Worm (Caenorhabditis elegans) whole organism, L4 larva: ENCODE measurements around the gene F22B7.3.

ENCODE experiments used
- F37D6.2 ChIP-seq: sonication (generic microtip); optimal IDR thresholded peaks from 2 replicates; lab custom pipeline; 2016; ENCODE audit warnings: mild to moderate bottlenecking, missing genetic modification characterization, missing compliant biosample characterization
- T20F7.1 ChIP-seq: fragments of 200-800 bp; sonication (Bioruptor generic); optimal IDR thresholded peaks from 2 replicates; lab custom pipeline; 2018; ENCODE audit warnings: mild to moderate bottlenecking, missing genetic modification characterization, missing compliant biosample characterization
- Y105C5A.15 ChIP-seq: fragments of 200-800 bp; sonication (Bioruptor generic); IDR thresholded peaks from 2 replicates; pipeline ENCODE4 v1.3.6; 2022; ENCODE audit warnings: missing genetic modification characterization, missing compliant biosample characterization
- Y48G9A.11 ChIP-seq: fragments of 200-800 bp; sonication (Bioruptor generic); IDR thresholded peaks from 2 replicates; pipeline ENCODE4 v1.3.6; 2022; ENCODE audit warnings: missing genetic modification reagents, missing genetic modification characterization, missing compliant biosample characterization
- Y75B8A.6 ChIP-seq: fragments of 200-800 bp; sonication (Bioruptor generic); IDR thresholded peaks from 2 replicates; pipeline ENCODE4 v1.3.6; 2022; ENCODE audit warnings: missing genetic modification reagents, missing genetic modification characterization, missing compliant biosample characterization
- ZK546.5 ChIP-seq, 2 experiments: sonication (generic microtip); optimal IDR thresholded peaks; 2 replicates each; lab custom pipeline; 2017; ENCODE audit warnings: missing biosample characterization in 2 of 2, missing genetic modification characterization in 2 of 2
- aly-2 ChIP-seq: sonication (generic microtip); optimal IDR thresholded peaks from 2 replicates; lab custom pipeline; 2018; ENCODE audit warnings: missing biosample characterization, missing genetic modification characterization
- attf-4 ChIP-seq: sonication (generic microtip); optimal IDR thresholded peaks from 3 replicates; lab custom pipeline; 2017; ENCODE audit warnings: missing biosample characterization, missing genetic modification characterization
- ceh-20 ChIP-seq: fragments of 200-800 bp; sonication (Bioruptor generic); IDR thresholded peaks from 2 replicates; pipeline ENCODE4 v1.3.6; 2022; ENCODE audit warnings: missing genetic modification reagents, missing genetic modification characterization, missing compliant biosample characterization
- ceh-28 ChIP-seq: fragments of 150-350 bp; optimal IDR thresholded peaks from 2 replicates; lab custom pipeline; 2014; ENCODE audit warnings: missing biosample characterization, missing genetic modification reagents, missing genetic modification characterization
- ceh-62 ChIP-seq: sonication (generic microtip); optimal IDR thresholded peaks from 2 replicates; lab custom pipeline; 2017; ENCODE audit warnings: missing biosample characterization, missing genetic modification characterization
- daf-12 ChIP-seq: fragments of 150-350 bp; optimal IDR thresholded peaks from 2 replicates; lab custom pipeline; 2014; ENCODE audit warnings: missing biosample characterization, missing genetic modification reagents, missing genetic modification characterization
- daf-16 ChIP-seq, 3 experiments: sonication (generic microtip); optimal IDR thresholded peaks; 2 replicates each; lab custom pipeline; 2016 to 2017; ENCODE audit warnings: missing genetic modification characterization in 3 of 3, missing genetic modification reagents in 3 of 3, mild to moderate bottlenecking in 2 of 3, missing compliant biosample characterization in 2 of 3, missing biosample characterization in 1 of 3, moderate library complexity in 1 of 3
- dmd-6 ChIP-seq: fragments of 200-800 bp; sonication (Bioruptor generic); IDR thresholded peaks from 2 replicates; pipeline ENCODE4 v1.3.6; 2022; ENCODE audit warnings: missing genetic modification reagents, missing genetic modification characterization, missing compliant biosample characterization
- dmd-9 ChIP-seq: fragments of 200-800 bp; sonication (Bioruptor generic); IDR thresholded peaks from 2 replicates; pipeline ENCODE4 v1.3.6; 2022; ENCODE audit warnings: missing genetic modification reagents, missing genetic modification characterization, missing compliant biosample characterization
- fkh-10 ChIP-seq: fragments of 150-350 bp; optimal IDR thresholded peaks from 2 replicates; lab custom pipeline; 2014; ENCODE audit warnings: missing biosample characterization, missing genetic modification reagents, missing genetic modification characterization
- hlh-11 ChIP-seq: fragments of 200-800 bp; sonication (Bioruptor generic); optimal IDR thresholded peaks from 2 replicates; lab custom pipeline; 2018; ENCODE audit warnings: mild to moderate bottlenecking, missing genetic modification characterization, missing compliant biosample characterization
- hlh-30 ChIP-seq: sonication (generic microtip); optimal IDR thresholded peaks from 2 replicates; lab custom pipeline; 2017; ENCODE audit warnings: antibody characterized with exemption, mild to moderate bottlenecking, missing genetic modification characterization, missing compliant biosample characterization; ENCODE audit not compliant: insufficient read depth
- hmg-1.1 ChIP-seq: fragments of 200-800 bp; sonication (Bioruptor generic); IDR thresholded peaks from 2 replicates; pipeline ENCODE4 v1.3.6; 2022; ENCODE audit warnings: missing genetic modification reagents, missing genetic modification characterization, missing compliant biosample characterization
- jun-1 ChIP-seq: fragments of 150-350 bp; optimal IDR thresholded peaks from 2 replicates; lab custom pipeline; 2014; ENCODE audit warnings: missing biosample characterization, missing genetic modification reagents, missing genetic modification characterization
- lim-7 ChIP-seq: fragments of 200-800 bp; sonication (Bioruptor generic); IDR thresholded peaks from 2 replicates; pipeline ENCODE4 v1.3.6; 2022; ENCODE audit warnings: missing genetic modification characterization, missing compliant biosample characterization
- lin-1 ChIP-seq: fragments of 200-800 bp; sonication (Bioruptor generic); IDR thresholded peaks from 2 replicates; pipeline ENCODE4 v1.3.6; 2022; ENCODE audit warnings: missing genetic modification reagents, missing genetic modification characterization, missing compliant biosample characterization
- lin-38 ChIP-seq: fragments of 200-800 bp; sonication (Bioruptor generic); IDR thresholded peaks from 2 replicates; pipeline ENCODE4 v1.3.6; 2022; ENCODE audit warnings: missing genetic modification reagents, missing genetic modification characterization, missing compliant biosample characterization
- lir-3 ChIP-seq: sonication (generic microtip); optimal IDR thresholded peaks from 2 replicates; lab custom pipeline; 2016; ENCODE audit warnings: mild to moderate bottlenecking, missing genetic modification characterization, missing compliant biosample characterization
- madf-5 ChIP-seq, 2 experiments: fragments of 200-800 bp; sonication (Bioruptor generic); IDR thresholded peaks; 2 replicates each; pipeline ENCODE4 v1.3.6; 2022; ENCODE audit warnings: missing compliant biosample characterization in 2 of 2, missing genetic modification characterization in 2 of 2
- nhr-10 ChIP-seq: fragments of 150-350 bp; optimal IDR thresholded peaks from 2 replicates; lab custom pipeline; 2014; ENCODE audit warnings: missing biosample characterization, missing genetic modification characterization
- nhr-25 ChIP-seq: sonication (generic microtip); optimal IDR thresholded peaks from 2 replicates; lab custom pipeline; 2017; ENCODE audit warnings: missing genetic modification characterization, mild to moderate bottlenecking, missing compliant biosample characterization, antibody characterized with exemption, moderate library complexity, borderline replicate concordance; ENCODE audit not compliant: insufficient read depth
- nhr-28 ChIP-seq: fragments of 150-350 bp; optimal IDR thresholded peaks from 2 replicates; lab custom pipeline; 2014; ENCODE audit warnings: missing biosample characterization, missing genetic modification characterization
- nhr-41 ChIP-seq: fragments of 200-800 bp; sonication (Bioruptor generic); IDR thresholded peaks from 2 replicates; pipeline ENCODE4 v1.3.6; 2022; ENCODE audit warnings: missing genetic modification reagents, missing genetic modification characterization, missing compliant biosample characterization
- nhr-42 ChIP-seq: fragments of 200-800 bp; sonication (Bioruptor generic); IDR thresholded peaks from 2 replicates; pipeline ENCODE4 v1.3.6; 2022; ENCODE audit warnings: missing genetic modification characterization, missing compliant biosample characterization
- nhr-48 ChIP-seq: sonication (generic microtip); optimal IDR thresholded peaks from 2 replicates; lab custom pipeline; 2016; ENCODE audit warnings: mild to moderate bottlenecking, missing genetic modification characterization, missing compliant biosample characterization
- nhr-77 ChIP-seq: fragments of 150-350 bp; optimal IDR thresholded peaks from 2 replicates; lab custom pipeline; 2014; ENCODE audit warnings: missing biosample characterization, missing genetic modification characterization
- pha-4 ChIP-seq, 2 experiments: fragments of 150-350 bp in 1 of 2; fragments of 200-800 bp in 1 of 2; sonication (Bioruptor generic) in 1 of 2; IDR thresholded peaks in 1 of 2; optimal IDR thresholded peaks in 1 of 2; 2 replicates each; pipeline versions ENCODE4 v1.3.6 to Lab custom; 2014 to 2022; ENCODE audit warnings: missing genetic modification characterization in 2 of 2, missing genetic modification reagents in 2 of 2, missing biosample characterization in 1 of 2, missing compliant biosample characterization in 1 of 2
- php-3 ChIP-seq: fragments of 200-800 bp; sonication (Bioruptor generic); IDR thresholded peaks from 2 replicates; pipeline ENCODE4 v1.3.6; 2022; ENCODE audit warnings: missing genetic modification reagents, missing genetic modification characterization, missing compliant biosample characterization
- pqm-1 ChIP-seq: sonication (generic microtip); optimal IDR thresholded peaks from 2 replicates; lab custom pipeline; 2017; ENCODE audit warnings: missing biosample characterization, missing genetic modification characterization
- rbr-2 ChIP-seq: sonication (generic microtip); optimal IDR thresholded peaks from 2 replicates; lab custom pipeline; 2016; ENCODE audit warnings: missing genotype, missing genetic modification characterization, missing compliant biosample characterization
- snpc-1.2 ChIP-seq: fragments of 200-800 bp; sonication (Bioruptor generic); IDR thresholded peaks from 2 replicates; pipeline ENCODE4 v1.3.6; 2022; ENCODE audit warnings: missing genetic modification reagents, missing genetic modification characterization, missing compliant biosample characterization
- tag-97 ChIP-seq: fragments of 200-800 bp; sonication (Bioruptor generic); IDR thresholded peaks from 2 replicates; pipeline ENCODE4 v1.3.6; 2022; ENCODE audit warnings: missing genetic modification characterization, missing compliant biosample characterization
- unc-39 ChIP-seq: sonication (generic microtip); optimal IDR thresholded peaks from 2 replicates; lab custom pipeline; 2017; ENCODE audit warnings: missing biosample characterization, missing genetic modification characterization
- unc-62 ChIP-seq, 3 experiments: fragments of 150-350 bp in 1 of 3; sonication (generic microtip); optimal IDR thresholded peaks in 2 of 3; peaks in 1 of 3; 1 replicate in 1 of 3; 2 replicates in 2 of 3; lab custom pipeline; 2014 to 2017; ENCODE audit warnings: missing biosample characterization in 3 of 3, missing genetic modification characterization in 3 of 3, missing genetic modification reagents in 3 of 3, missing genotype in 1 of 3
- vab-7 ChIP-seq: fragments of 200-800 bp; sonication (Bioruptor generic); IDR thresholded peaks from 2 replicates; pipeline ENCODE4 v1.3.6; 2022; ENCODE audit warnings: missing genetic modification reagents, missing genetic modification characterization, missing compliant biosample characterization
- zag-1 ChIP-seq: fragments of 150-350 bp; optimal IDR thresholded peaks from 2 replicates; lab custom pipeline; 2014; ENCODE audit warnings: missing biosample characterization, missing genetic modification characterization
- zfp-2 ChIP-seq: sonication (generic microtip); optimal IDR thresholded peaks from 2 replicates; lab custom pipeline; 2016; ENCODE audit warnings: mild to moderate bottlenecking, missing genetic modification characterization, missing compliant biosample characterization
- zfp-3 ChIP-seq: fragments of 200-800 bp; sonication (Bioruptor generic); conservative IDR thresholded peaks from 2 replicates; pipeline ENCODE4 v1.3.6; 2022; ENCODE audit warnings: missing genetic modification reagents, missing genetic modification characterization, missing compliant biosample characterization
- zip-11 ChIP-seq: fragments of 200-800 bp; sonication (Bioruptor generic); IDR thresholded peaks from 2 replicates; pipeline ENCODE4 v1.3.6; 2022; ENCODE audit warnings: missing genetic modification characterization, missing compliant biosample characterization
- zip-2 ChIP-seq: fragments of 150-350 bp; optimal IDR thresholded peaks from 2 replicates; lab custom pipeline; 2014; ENCODE audit warnings: missing biosample characterization, missing genetic modification characterization
- ztf-7 ChIP-seq: fragments of 150-350 bp; optimal IDR thresholded peaks from 2 replicates; lab custom pipeline; 2014; ENCODE audit warnings: missing biosample characterization, missing genetic modification characterization

F22B7.3 gene

DNA sequence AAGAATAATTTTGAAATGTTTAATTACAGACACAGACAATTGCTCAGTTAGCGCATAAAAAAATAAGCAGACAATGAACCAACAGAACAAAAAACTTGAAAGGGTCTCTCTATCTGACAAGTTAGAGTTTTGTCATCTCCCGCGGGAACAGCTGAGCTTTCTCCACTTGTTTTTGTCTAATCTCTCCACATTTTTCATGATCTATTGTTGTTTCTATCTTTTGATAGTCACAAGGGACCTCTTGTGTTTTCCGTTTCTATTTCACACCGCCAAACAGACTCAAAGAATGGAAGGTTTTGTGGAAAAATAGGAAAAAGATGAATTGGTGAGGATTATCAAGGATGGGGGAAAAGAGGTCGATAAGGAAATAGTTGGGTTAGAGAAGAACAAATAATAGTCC, 11.9 kb upstream of the F22B7.3 start (continued):
- 0 out of 2 replicates have a peak, but pooled peaks have one; percentile 10 for TF ChIP-seq hmg-1.1 (GFP tag; lab: Robert Waterston, UW)
- no peak for TF ChIP-seq hlh-11 (tag; lab: Kevin White, UChicago)
- TF ChIP-seq lin-38 (GFP tag; lab: Robert Waterston, UW) = no peak
- no peak for TF ChIP-seq jun-1 (tag; lab: Kevin White, UChicago)
- TF ChIP-seq ceh-62 = no peak
- TF ChIP-seq nhr-41 = no peak
- no peak for TF ChIP-seq F37D6.2 (tag; lab: Kevin White, UChicago)
- no peak for TF ChIP-seq pqm-1 (tag; lab: Kevin White, UChicago)
- TF ChIP-seq zfp-3 (GFP tag; lab: Robert Waterston, UW) = no peak
- no peak for TF ChIP-seq T20F7.1 (GFP tag; lab: Kevin White, UChicago)
- no peak for TF ChIP-seq Y48G9A.11 (GFP tag; lab: Robert Waterston, UW)
- no peak for TF ChIP-seq nhr-25 (tag; lab: Kevin White, UChicago)
- no peak for TF ChIP-seq nhr-42
- no peak for TF ChIP-seq nhr-28 (tag; lab: Kevin White, UChicago)
- no peak for TF ChIP-seq pha-4 (GFP tag; IDR thresholded peaks at IDR 0.05; lab: Robert Waterston, UW)
- TF ChIP-seq pha-4 (tag; optimal IDR thresholded peaks at IDR 0.05; lab: Kevin White, UChicago) = no peak
- no peak for TF ChIP-seq attf-4
- no peak for TF ChIP-seq lin-1
- no peak for TF ChIP-seq nhr-10 (tag; lab: Kevin White, UChicago)
- TF ChIP-seq daf-16 (GFP tag; optimal IDR thresholded peaks at IDR 0.05; lab: Kevin White, UChicago) = peak in 1 of 2 experiments; percentile 30
- no peak for TF ChIP-seq daf-16 (tag; optimal IDR thresholded peaks at IDR 0.05; lab: Kevin White, UChicago)
- peak; percentile 32 for TF ChIP-seq hlh-30 (tag; lab: Kevin White, UChicago)
- TF ChIP-seq lim-7 (GFP tag; lab: Robert Waterston, UW) = no peak
- no peak for TF ChIP-seq Y105C5A.15 (GFP tag; lab: Robert Waterston, UW)
- TF ChIP-seq ZK546.5 (tag; optimal IDR thresholded peaks at IDR 0.05; lab: Kevin White, UChicago) = no peak

DNA sequence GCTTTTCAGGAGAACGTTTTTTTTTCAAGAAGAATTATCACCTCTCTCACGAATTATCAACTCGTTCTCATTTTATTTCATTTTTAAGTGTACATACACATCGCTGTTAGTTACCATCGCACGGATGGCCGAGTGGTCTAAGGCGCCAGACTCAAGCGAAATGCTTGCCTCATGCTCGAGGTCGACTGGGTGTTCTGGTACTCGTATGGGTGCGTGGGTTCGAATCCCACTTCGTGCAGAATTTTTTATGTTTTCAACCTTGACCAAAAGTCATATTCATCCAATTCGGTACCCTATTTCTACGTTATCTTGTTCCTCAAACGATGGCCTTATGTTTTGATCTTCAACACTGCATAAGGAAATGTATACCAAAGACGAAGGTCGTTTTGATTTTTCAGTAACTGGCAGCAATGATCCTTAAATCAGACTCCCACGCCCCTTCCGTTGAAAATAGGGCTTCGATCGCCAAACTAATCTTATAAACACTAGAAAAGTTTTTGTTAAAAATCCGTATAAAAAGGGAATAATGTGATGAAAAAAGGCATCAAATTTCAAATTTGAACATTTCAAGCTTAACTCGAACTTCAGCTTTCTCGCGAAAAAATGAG, 9.4 kb upstream of the F22B7.3 start, which contains the start of gene fip-1:
fip-1 (plus strand) TSS at position 558 of the 608 bp plus-strand sequence.
- TF ChIP-seq zfp-2 (tag; lab: Kevin White, UChicago) (no peak), aly-2 (no peak), hlh-11 (tag; lab: Kevin White, UChicago) (no peak), Y48G9A.11 (GFP tag; lab: Robert Waterston, UW) (no peak; the same call in none of the 2 replicates), ceh-20 (GFP tag; lab: Robert Waterston, UW) (peak; percentile 51; the same call in 1 of the 2 replicates), nhr-77 (tag; lab: Kevin White, UChicago) (no peak), madf-5 (GFP tag; IDR thresholded peaks at IDR 0.05; lab: Robert Waterston, UW) (peak; percentile 40 to 69; a peak in 1 of 4 replicates), Y75B8A.6 (GFP tag; lab: Robert Waterston, UW) (no peak), ztf-7 (no peak), nhr-42 (peak; percentile 48; the same call in 1 of the 2 replicates), daf-12 (tag; lab: Kevin White, UChicago) (no peak), snpc-1.2 (GFP tag; lab: Robert Waterston, UW) (peak; percentile 59), unc-39 (tag; lab: Kevin White, UChicago) (no peak), nhr-48 (tag; lab: Kevin White, UChicago) (peak; percentile 20), vab-7 (GFP tag; lab: Robert Waterston, UW) (peak; percentile 81), dmd-6 (GFP tag; lab: Robert Waterston, UW) (peak; percentile 23; the same call in 1 of the 2 replicates), tag-97 (GFP tag; lab: Robert Waterston, UW) (no peak), php-3 (GFP tag; lab: Robert Waterston, UW) (no peak), nhr-41 (no peak), lin-38 (GFP tag; lab: Robert Waterston, UW) (peak; percentile 73), zag-1 (tag; lab: Kevin White, UChicago) (no peak), zip-11 (GFP tag; lab: Robert Waterston, UW) (no peak), attf-4 (no peak), lir-3 (tag; lab: Kevin White, UChicago) (peak; percentile 5), hlh-30 (tag; lab: Kevin White, UChicago) (peak; percentile 41), ceh-28 (tag; lab: Kevin White, UChicago) (no peak), hmg-1.1 (GFP tag; lab: Robert Waterston, UW) (peak; percentile 41), unc-62 (GFP tag; optimal IDR thresholded peaks at IDR 0.05 in 1 of 2; lab: Kevin White, UChicago) (no peak), unc-62 (tag; optimal IDR thresholded peaks at IDR 0.05; lab: Kevin White, UChicago) (no peak), dmd-9 (GFP tag; lab: Robert Waterston, UW) (no peak), fkh-10 (no peak), zip-2 (tag; lab: Kevin White, UChicago) (no peak), rbr-2 (tag; lab: Kevin White, UChicago) (peak; percentile 15)
